Worm (Caenorhabditis elegans): ENCODE measurements around the gene Y38C1AA.12.

ce11 chrIV:192046-192445 lies at the start of gene Y38C1AA.12:
- peak; percentile 46 for TF ChIP-seq jun-1 (tag; optimal IDR thresholded peaks at IDR 0.05)
- peak; percentile 87 for TF ChIP-seq nhr-19 (GFP tag; conservative IDR thresholded peaks at IDR 0.05)
- TF ChIP-seq elt-3 (tag; optimal IDR thresholded peaks at IDR 0.05): peak in 2 of 6 experiments; percentile 14 to 32
- TF ChIP-seq ces-1 (GFP tag; optimal IDR thresholded peaks at IDR 0.05): no peak
- peak; percentile 33 for TF ChIP-seq nhr-237 (tag; optimal IDR thresholded peaks at IDR 0.05)
- no peak for TF ChIP-seq ama-1 (optimal IDR thresholded peaks at IDR 0.05)
